Fruit fly (Drosophila melanogaster) whole organism, prepupa: ENCODE data around the gene CG9592.

Experiments used
- Blimp-1 ChIP-seq: fragments of 200-800 bp; sonication (Bioruptor generic); optimal IDR thresholded peaks from 3 replicates; lab custom pipeline; 2017; ENCODE audit warnings: missing biosample characterization, missing genetic modification characterization, mild to moderate bottlenecking, moderate library complexity, missing genetic modification reagents
- CG10631 ChIP-seq: fragments of 200-800 bp; sonication (Bioruptor generic); optimal IDR thresholded peaks from 2 replicates; lab custom pipeline; 2016; ENCODE audit warnings: missing biosample characterization, missing genetic modification characterization
- CG10669 ChIP-seq: fragments of 200-800 bp; sonication (Bioruptor generic); optimal IDR thresholded peaks from 3 replicates; lab custom pipeline; 2018; ENCODE audit warnings: missing biosample characterization, mild to moderate bottlenecking, missing genetic modification characterization, moderate library complexity
- CG11294 ChIP-seq: fragments of 200-800 bp; sonication (Bioruptor generic); IDR thresholded peaks from 2 replicates; pipeline ENCODE4 v1.3.6; 2022; ENCODE audit warnings: missing biosample characterization, missing genetic modification characterization
- CG11762 ChIP-seq: fragments of 200-800 bp; sonication (Bioruptor generic); optimal IDR thresholded peaks from 3 replicates; lab custom pipeline; 2016; ENCODE audit warnings: missing biosample characterization, missing genetic modification characterization; ENCODE audit not compliant: insufficient read depth
- CG1621 ChIP-seq: fragments of 200-800 bp; sonication (Bioruptor generic); optimal IDR thresholded peaks from 3 replicates; lab custom pipeline; 2018; ENCODE audit warnings: missing biosample characterization, mild to moderate bottlenecking, missing genetic modification characterization
- CG16779 ChIP-seq: fragments of 200-800 bp; sonication (Bioruptor generic); optimal IDR thresholded peaks from 3 replicates; lab custom pipeline; 2017; ENCODE audit warnings: missing biosample characterization, mild to moderate bottlenecking, missing genetic modification characterization
- CG31627 ChIP-seq: fragments of 200-800 bp; sonication (Bioruptor generic); optimal IDR thresholded peaks from 3 replicates; lab custom pipeline; 2016; ENCODE audit warnings: missing biosample characterization, missing genetic modification characterization
- CG34406 ChIP-seq: fragments of 200-800 bp; sonication (Bioruptor generic); optimal IDR thresholded peaks from 3 replicates; lab custom pipeline; 2016; ENCODE audit warnings: missing biosample characterization, missing genetic modification characterization
- CG3919 ChIP-seq: fragments of 200-800 bp; sonication (Bioruptor generic); optimal IDR thresholded peaks from 3 replicates; lab custom pipeline; 2016; ENCODE audit warnings: missing biosample characterization, missing genetic modification characterization
- CG4318 ChIP-seq: fragments of 200-800 bp; sonication (Bioruptor generic); optimal IDR thresholded peaks from 3 replicates; lab custom pipeline; 2017; ENCODE audit warnings: missing biosample characterization, mild to moderate bottlenecking, missing genetic modification characterization
- CG6163 ChIP-seq: fragments of 200-800 bp; sonication (Bioruptor generic); IDR thresholded peaks from 3 replicates; pipeline ENCODE4 v1.3.6; 2022; ENCODE audit warnings: missing biosample characterization, missing genetic modification characterization
- CG6276 ChIP-seq: fragments of 200-800 bp; sonication (Bioruptor generic); optimal IDR thresholded peaks from 2 replicates; lab custom pipeline; 2017; ENCODE audit warnings: missing biosample characterization, mild to moderate bottlenecking, missing genetic modification characterization
- CG6792 ChIP-seq: fragments of 200-800 bp; sonication (Bioruptor generic); optimal IDR thresholded peaks from 3 replicates; lab custom pipeline; 2016; ENCODE audit warnings: missing biosample characterization, missing genetic modification characterization
- CG6808 ChIP-seq: fragments of 200-800 bp; sonication (Bioruptor generic); optimal IDR thresholded peaks from 3 replicates; lab custom pipeline; 2017; ENCODE audit warnings: missing biosample characterization, missing genetic modification characterization, mild to moderate bottlenecking, moderate library complexity, missing genetic modification reagents
- CG6854 ChIP-seq: fragments of 200-800 bp; sonication (Bioruptor generic); optimal IDR thresholded peaks from 2 replicates; lab custom pipeline; 2017; ENCODE audit warnings: missing biosample characterization, mild to moderate bottlenecking, missing genetic modification characterization
- CG8319 ChIP-seq: fragments of 200-800 bp; sonication (Bioruptor generic); optimal IDR thresholded peaks from 3 replicates; lab custom pipeline; 2016; ENCODE audit warnings: missing biosample characterization, missing genetic modification characterization
- CG8632 ChIP-seq: fragments of 200-800 bp; sonication (Bioruptor generic); optimal IDR thresholded peaks from 3 replicates; lab custom pipeline; 2016; ENCODE audit warnings: missing biosample characterization, missing genetic modification characterization
- CG9139 ChIP-seq: fragments of 200-800 bp; sonication (Bioruptor generic); optimal IDR thresholded peaks from 3 replicates; lab custom pipeline; 2017; ENCODE audit warnings: missing biosample characterization, mild to moderate bottlenecking, missing genetic modification characterization
- Eip75B ChIP-seq: fragments of 200-800 bp; sonication (Bioruptor generic); optimal IDR thresholded peaks from 3 replicates; lab custom pipeline; 2016; ENCODE audit warnings: missing biosample characterization, missing genetic modification characterization
- Eip93F ChIP-seq: fragments of 200-800 bp; sonication (Bioruptor generic); optimal IDR thresholded peaks from 2 replicates; lab custom pipeline; 2016; ENCODE audit warnings: missing biosample characterization, mild to moderate bottlenecking, missing genetic modification characterization
- Ets21C ChIP-seq: fragments of 200-800 bp; sonication (Bioruptor generic); optimal IDR thresholded peaks from 3 replicates; lab custom pipeline; 2016; ENCODE audit warnings: missing biosample characterization, missing genetic modification characterization
- Ets96B ChIP-seq: fragments of 200-800 bp; optimal IDR thresholded peaks from 2 replicates; lab custom pipeline; 2019; ENCODE audit warnings: missing biosample characterization, mild to moderate bottlenecking, missing genetic modification characterization, moderate library complexity
- Hr38 ChIP-seq: sonication (Bioruptor generic); optimal IDR thresholded peaks from 2 replicates; lab custom pipeline; 2016; ENCODE audit warnings: missing biosample characterization, missing genetic modification characterization
- Hr39 ChIP-seq: fragments of 200-800 bp; sonication (Bioruptor generic); optimal IDR thresholded peaks from 2 replicates; lab custom pipeline; 2016; ENCODE audit warnings: missing biosample characterization, missing genetic modification characterization
- Lpt ChIP-seq: fragments of 200-800 bp; sonication (Bioruptor generic); optimal IDR thresholded peaks from 3 replicates; lab custom pipeline; 2016; ENCODE audit warnings: missing biosample characterization, missing genetic modification characterization
- Met ChIP-seq: fragments of 200-800 bp; sonication (Bioruptor generic); optimal IDR thresholded peaks from 3 replicates; lab custom pipeline; 2016; ENCODE audit warnings: missing biosample characterization, missing genetic modification characterization
- OdsH ChIP-seq: fragments of 200-800 bp; sonication (Bioruptor generic); optimal IDR thresholded peaks from 3 replicates; lab custom pipeline; 2016; ENCODE audit warnings: missing biosample characterization, missing genetic modification characterization
- Smox ChIP-seq: fragments of 200-800 bp; sonication (Bioruptor generic); optimal IDR thresholded peaks from 3 replicates; lab custom pipeline; 2016; ENCODE audit warnings: missing biosample characterization, missing genetic modification characterization
- Sox102F ChIP-seq: fragments of 200-800 bp; sonication (Bioruptor generic); optimal IDR thresholded peaks from 2 replicates; lab custom pipeline; 2016; ENCODE audit warnings: missing biosample characterization, mild to moderate bottlenecking, missing genetic modification characterization
- Sox14 ChIP-seq: fragments of 200-800 bp; sonication (Bioruptor generic); optimal IDR thresholded peaks from 3 replicates; lab custom pipeline; 2016; ENCODE audit warnings: missing biosample characterization, missing genetic modification characterization
- Sox15 ChIP-seq: fragments of 200-800 bp; sonication (Bioruptor generic); optimal IDR thresholded peaks from 3 replicates; lab custom pipeline; 2016; ENCODE audit warnings: missing biosample characterization, missing genetic modification characterization
- achi ChIP-seq: fragments of 200-800 bp; sonication (Bioruptor generic); optimal IDR thresholded peaks from 3 replicates; lab custom pipeline; 2016; ENCODE audit warnings: missing biosample characterization, missing genetic modification characterization
- acj6 ChIP-seq: fragments of 200-800 bp; sonication (Bioruptor generic); optimal IDR thresholded peaks from 3 replicates; lab custom pipeline; 2016; ENCODE audit warnings: missing biosample characterization, missing genetic modification characterization
- dac ChIP-seq: fragments of 200-800 bp; sonication (Bioruptor generic); optimal IDR thresholded peaks from 2 replicates; lab custom pipeline; 2017; ENCODE audit warnings: missing biosample characterization, mild to moderate bottlenecking, missing genetic modification characterization
- dsx ChIP-seq: fragments of 200-800 bp; optimal IDR thresholded peaks from 3 replicates; lab custom pipeline; 2019; ENCODE audit warnings: missing biosample characterization, mild to moderate bottlenecking, missing genetic modification characterization, moderate library complexity; ENCODE audit not compliant: poor library complexity, severe bottlenecking
- esn ChIP-seq: fragments of 200-800 bp; sonication (Bioruptor generic); optimal IDR thresholded peaks from 2 replicates; lab custom pipeline; 2016; ENCODE audit warnings: missing biosample characterization, mild to moderate bottlenecking, missing genetic modification characterization, moderate library complexity
- fd59A ChIP-seq: fragments of 200-800 bp; sonication (Bioruptor generic); optimal IDR thresholded peaks from 2 replicates; lab custom pipeline; 2017; ENCODE audit warnings: missing biosample characterization, mild to moderate bottlenecking, missing genetic modification characterization, missing genetic modification reagents
- fd85E ChIP-seq: fragments of 200-800 bp; sonication (Bioruptor generic); optimal IDR thresholded peaks from 3 replicates; lab custom pipeline; 2016; ENCODE audit warnings: missing biosample characterization, missing genetic modification characterization
- fkh ChIP-seq: fragments of 200-800 bp; sonication (Bioruptor generic); optimal IDR thresholded peaks from 3 replicates; lab custom pipeline; 2017; ENCODE audit warnings: missing biosample characterization, mild to moderate bottlenecking, missing genetic modification characterization, moderate library complexity
- lz ChIP-seq: fragments of 200-800 bp; sonication (Bioruptor generic); optimal IDR thresholded peaks from 3 replicates; lab custom pipeline; 2016; ENCODE audit warnings: missing biosample characterization, missing genetic modification characterization
- net ChIP-seq: fragments of 200-800 bp; sonication (Bioruptor generic); optimal IDR thresholded peaks from 3 replicates; lab custom pipeline; 2016; ENCODE audit warnings: missing biosample characterization, missing genetic modification characterization
- pdm3 ChIP-seq: fragments of 200-800 bp; sonication (Bioruptor generic); optimal IDR thresholded peaks from 3 replicates; lab custom pipeline; 2016; ENCODE audit warnings: missing biosample characterization, missing genetic modification characterization
- salr ChIP-seq, 2 experiments: fragments of 200-800 bp; sonication (Bioruptor generic); optimal IDR thresholded peaks; 3 replicates each; lab custom pipeline; 2016 to 2018; ENCODE audit warnings: missing biosample characterization in 2 of 2, missing genetic modification characterization in 2 of 2, mild to moderate bottlenecking in 1 of 2
- spab ChIP-seq: fragments of 200-800 bp; sonication (Bioruptor generic); optimal IDR thresholded peaks from 2 replicates; lab custom pipeline; 2017; ENCODE audit warnings: missing biosample characterization, mild to moderate bottlenecking, missing genetic modification characterization, missing genetic modification reagents
- ss ChIP-seq, 2 experiments: fragments of 200-800 bp; sonication (Bioruptor generic); optimal IDR thresholded peaks; 2 replicates in 1 of 2; 3 replicates in 1 of 2; lab custom pipeline; 2017 to 2018; ENCODE audit warnings: mild to moderate bottlenecking in 2 of 2, missing biosample characterization in 2 of 2, missing genetic modification characterization in 2 of 2, moderate library complexity in 1 of 2
- svp ChIP-seq: fragments of 200-800 bp; sonication (Bioruptor generic); peaks from one replicate; lab custom pipeline; 2016; ENCODE audit warnings: missing biosample characterization, missing genetic modification characterization

The CG9592 gene

DNA sequence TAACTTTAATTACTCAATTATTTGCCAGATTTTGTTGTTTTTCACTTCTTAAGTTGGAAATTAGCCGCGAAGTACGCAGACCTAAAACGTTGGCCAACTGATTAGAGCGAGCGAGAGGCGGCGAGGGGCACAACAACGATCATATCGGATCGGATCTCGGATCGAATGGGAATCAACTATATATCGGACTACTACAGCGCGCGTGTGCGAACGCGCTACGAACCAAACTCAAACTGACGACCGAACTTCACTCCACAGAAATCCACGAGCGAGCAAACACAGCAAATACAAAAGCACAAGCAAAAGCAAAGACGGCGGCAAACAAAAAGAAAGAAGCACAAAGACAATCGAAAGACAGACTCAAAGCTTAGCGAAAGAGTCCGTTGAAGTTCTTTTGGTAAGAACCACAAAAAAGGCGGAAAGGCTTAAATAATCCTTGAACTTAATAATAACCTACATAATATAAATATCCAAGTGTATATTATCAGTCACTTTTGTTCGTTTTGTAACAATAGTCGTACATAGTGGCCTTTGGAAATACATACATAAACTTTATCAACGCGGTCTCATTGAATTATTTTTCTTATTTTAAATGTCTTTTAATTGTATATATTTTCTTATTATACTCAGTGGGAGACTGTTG, 18.5 kb downstream of the CG9592 start, which contains the start of the genes bbg and CG43246 (continued):
- peak; percentile 33 for TF ChIP-seq dsx
- TF ChIP-seq Hr39 (GFP tag; lab: Kevin White, UChicago): no peak
- TF ChIP-seq fd85E (GFP tag; lab: Kevin White, UChicago): no peak
- TF ChIP-seq Blimp-1: no peak
- TF ChIP-seq Met (GFP tag; lab: Kevin White, UChicago): no peak
- TF ChIP-seq CG11762: no peak
- no peak for TF ChIP-seq esn
- no peak for TF ChIP-seq CG10669
- no peak for TF ChIP-seq CG4318
- TF ChIP-seq Eip75B (GFP tag; lab: Kevin White, UChicago): no peak

DNA sequence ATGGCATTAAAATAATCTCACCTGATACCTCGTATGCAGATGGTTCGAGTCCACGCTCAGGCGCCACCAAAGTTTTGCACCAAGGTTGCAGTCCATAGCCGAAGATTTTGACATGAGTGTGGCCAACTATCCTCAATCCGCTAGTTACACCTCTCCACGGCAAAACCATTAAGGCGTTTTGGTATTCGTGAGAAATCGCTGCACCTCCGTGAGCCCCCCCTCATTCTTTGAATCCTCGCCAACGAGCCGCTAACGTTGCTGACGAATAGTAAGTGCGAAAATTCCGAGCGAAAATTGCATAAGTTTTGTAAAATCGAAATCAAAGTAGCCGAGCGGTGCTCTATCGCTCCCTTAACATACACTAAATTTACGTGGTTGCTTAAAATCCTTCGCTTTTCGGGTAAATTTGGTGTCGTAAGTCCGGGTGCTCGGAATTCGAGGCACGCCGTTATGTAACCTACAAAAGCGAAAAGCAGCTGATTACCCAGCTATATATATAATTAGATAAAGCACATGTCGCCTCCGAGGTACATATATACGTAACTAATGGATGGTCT, 19.9 kb downstream of the CG9592 start, which contains the start of gene Mpcp2:
Gene Mpcp2, plus strand, starts transcription at position 217 of the 557 bp plus-strand sequence.
- TF ChIP-seq Ets21C (GFP tag; lab: Kevin White, UChicago) (no peak), spab (no peak), Smox (GFP tag; lab: Kevin White, UChicago) (no peak), Eip93F (GFP tag; lab: Kevin White, UChicago) (no peak), acj6 (GFP tag; lab: Kevin White, UChicago) (no peak), CG8632 (GFP tag; lab: Kevin White, UChicago) (no peak), Eip75B (GFP tag; lab: Kevin White, UChicago) (peak; percentile 18), net (GFP tag; lab: Kevin White, UChicago) (no peak), Sox14 (GFP tag; lab: Kevin White, UChicago) (peak; percentile 39), Hr39 (GFP tag; lab: Kevin White, UChicago) (no peak), CG6163 (GFP tag; lab: Robert Waterston, UW) (0 out of 3 replicates have a peak, but pooled peaks have one; percentile 14), Ets96B (tag; lab: Kevin White, UChicago) (peak; percentile 0), dac (GFP tag; lab: Kevin White, UChicago) (no peak), fkh (GFP tag; lab: Kevin White, UChicago) (no peak), esn (peak; percentile 12), Sox15 (GFP tag; lab: Kevin White, UChicago) (no peak), lz (GFP tag; lab: Kevin White, UChicago) (no peak), CG6792 (GFP tag; lab: Kevin White, UChicago) (no peak), CG31627 (GFP tag; lab: Kevin White, UChicago) (no peak), CG6854 (peak; percentile 51), fd85E (GFP tag; lab: Kevin White, UChicago) (no peak), OdsH (no peak), ss (GFP tag; optimal IDR thresholded peaks at IDR 0.05; lab: Kevin White, UChicago) (peak in 1 of 2 experiments; percentile 44), Sox102F (GFP tag; lab: Kevin White, UChicago) (no peak), CG11294 (GFP tag; lab: Robert Waterston, UW) (no peak), CG8319 (GFP tag; lab: Kevin White, UChicago) (no peak), Lpt (GFP tag; lab: Kevin White, UChicago) (no peak), Hr38 (no peak), Met (GFP tag; lab: Kevin White, UChicago) (no peak), CG11762 (no peak), CG6808 (GFP tag; lab: Kevin White, UChicago) (no peak), CG34406 (GFP tag; lab: Kevin White, UChicago) (no peak), dsx (peak; percentile 26), CG1621 (tag; lab: Kevin White, UChicago) (peak; percentile 52), CG3919 (GFP tag; lab: Kevin White, UChicago) (peak; percentile 15), achi (GFP tag; lab: Kevin White, UChicago) (no peak), fd59A (no peak), CG6276 (GFP tag; lab: Kevin White, UChicago) (no peak), CG9139 (GFP tag; lab: Kevin White, UChicago) (no peak), CG10631 (no peak), svp (GFP tag; lab: Kevin White, UChicago) (peak; percentile 70), pdm3 (no peak), CG16779 (tag; lab: Kevin White, UChicago) (no peak), salr (GFP tag; optimal IDR thresholded peaks at IDR 0.05; lab: Kevin White, UChicago) (no peak), CG10669 (no peak)
